Fruit fly (Drosophila melanogaster): Measurements from ENCODE around the gene CG44838.

- no peak for TF ChIP-seq Dll (optimal IDR thresholded peaks at IDR 0.05)
- no peak for TF ChIP-seq usp (GFP tag; optimal IDR thresholded peaks at IDR 0.05)
Observed at dm6 chr3L:9422135-9422534, 38.7 kb upstream of the CG44838 start.
